Fruit fly (Drosophila melanogaster) whole organism, embryonic: Measurements from ENCODE around the gene Srr.
A peak's percentile ranks its signal among the peaks of the same experiment; 100 is the strongest.

Experiments used
- Abd-B ChIP-seq: fragments of 200-800 bp; sonication (Bioruptor generic); optimal IDR thresholded peaks from 2 replicates; lab custom pipeline; 2018; ENCODE audit warnings: missing biosample characterization, mild to moderate bottlenecking, missing genetic modification characterization, moderate library complexity
- Ada2b ChIP-seq: fragments of 200-800 bp; sonication (Bioruptor generic); IDR thresholded peaks from 2 replicates; pipeline ENCODE4 v1.3.6; 2022; ENCODE audit warnings: missing biosample characterization, missing genetic modification characterization
- CG12219 ChIP-seq: fragments of 200-800 bp; sonication (Bioruptor generic); optimal IDR thresholded peaks from 3 replicates; lab custom pipeline; 2018; ENCODE audit warnings: missing biosample characterization, mild to moderate bottlenecking, missing genetic modification characterization
- CG12299 ChIP-seq: fragments of 200-800 bp; sonication (Bioruptor generic); optimal IDR thresholded peaks from 2 replicates; lab custom pipeline; 2018; ENCODE audit warnings: missing biosample characterization, mild to moderate bottlenecking, missing genetic modification characterization
- CG1233 ChIP-seq: fragments of 200-800 bp; sonication (Bioruptor generic); optimal IDR thresholded peaks from 4 replicates; lab custom pipeline; 2018; ENCODE audit warnings: missing biosample characterization, mild to moderate bottlenecking, missing genetic modification characterization
- CG13894 ChIP-seq: fragments of 200-800 bp; sonication (Bioruptor generic); optimal IDR thresholded peaks from 3 replicates; lab custom pipeline; 2018; ENCODE audit warnings: missing biosample characterization, mild to moderate bottlenecking, missing genetic modification characterization, moderate library complexity
- CG15073 ChIP-seq: fragments of 200-800 bp; sonication (Bioruptor generic); optimal IDR thresholded peaks from 2 replicates; lab custom pipeline; 2016; ENCODE audit warnings: missing biosample characterization, missing genetic modification characterization
- CG17359 ChIP-seq: fragments of 200-800 bp; sonication (Bioruptor generic); optimal IDR thresholded peaks from 3 replicates; lab custom pipeline; 2018; ENCODE audit warnings: missing biosample characterization, mild to moderate bottlenecking, missing genetic modification characterization, moderate library complexity
- CG18764 ChIP-seq: fragments of 200-800 bp; sonication (Bioruptor generic); optimal IDR thresholded peaks from 3 replicates; lab custom pipeline; 2016; ENCODE audit warnings: missing biosample characterization, missing genetic modification characterization
- CG32767 ChIP-seq: fragments of 200-800 bp; sonication (Bioruptor generic); IDR thresholded peaks from 2 replicates; pipeline ENCODE4 v1.3.6; 2022; ENCODE audit warnings: missing biosample characterization, missing genetic modification characterization
- CG3995 ChIP-seq: fragments of 200-800 bp; sonication (Bioruptor generic); optimal IDR thresholded peaks from 3 replicates; lab custom pipeline; 2016; ENCODE audit warnings: missing biosample characterization, missing genetic modification characterization
- CG4854 ChIP-seq: fragments of 200-800 bp; sonication (Bioruptor generic); optimal IDR thresholded peaks from 2 replicates; lab custom pipeline; 2016; ENCODE audit warnings: missing biosample characterization, missing genetic modification characterization, inconsistent platforms
- CG6765 ChIP-seq: fragments of 200-800 bp; sonication (Bioruptor generic); optimal IDR thresholded peaks from 3 replicates; lab custom pipeline; 2017; ENCODE audit warnings: missing biosample characterization, mild to moderate bottlenecking, missing genetic modification characterization
- CG8089 ChIP-seq: fragments of 200-800 bp; sonication (Bioruptor generic); optimal IDR thresholded peaks from 3 replicates; lab custom pipeline; 2016; ENCODE audit warnings: missing biosample characterization, missing genetic modification characterization
- CrebB ChIP-seq: fragments of 200-800 bp; sonication (Bioruptor generic); optimal IDR thresholded peaks from 3 replicates; lab custom pipeline; 2018; ENCODE audit warnings: missing biosample characterization, mild to moderate bottlenecking, missing genetic modification characterization
- GATAe ChIP-seq: fragments of 200-800 bp; sonication (Bioruptor generic); conservative IDR thresholded peaks from 2 replicates; pipeline ENCODE4 v1.3.6; 2022; ENCODE audit warnings: missing biosample characterization, missing genetic modification characterization
- Hr78 ChIP-seq, 2 experiments: fragments of 200-800 bp in 1 of 2; fragments of >200 bp in 1 of 2; sonication (Bioruptor generic) in 1 of 2; optimal IDR thresholded peaks; 2 replicates each; lab custom pipeline; 2017 to 2019; ENCODE audit warnings: missing biosample characterization in 2 of 2, missing genetic modification characterization in 2 of 2, mild to moderate bottlenecking in 1 of 2, moderate library complexity in 1 of 2
- Lim3 ChIP-seq: fragments of 200-800 bp; sonication (Bioruptor generic); IDR thresholded peaks from 2 replicates; pipeline ENCODE4 v1.3.6; 2022; ENCODE audit warnings: missing biosample characterization, missing genetic modification characterization
- MESR4 ChIP-seq: fragments of 200-800 bp; sonication (Bioruptor generic); optimal IDR thresholded peaks from 2 replicates; lab custom pipeline; 2018; ENCODE audit warnings: missing biosample characterization, mild to moderate bottlenecking, missing genetic modification characterization, moderate library complexity
- Mad ChIP-seq: fragments of 200-800 bp; sonication (Bioruptor generic); optimal IDR thresholded peaks from 2 replicates; lab custom pipeline; 2016; ENCODE audit warnings: missing biosample characterization, missing genetic modification characterization
- Nf-YA ChIP-seq: fragments of 200-800 bp; sonication (Bioruptor generic); IDR thresholded peaks from 2 replicates; pipeline ENCODE4 v1.3.6; 2022; ENCODE audit warnings: missing biosample characterization, missing genetic modification characterization
- Ravus ChIP-seq: fragments of 200-800 bp; sonication (Bioruptor generic); IDR thresholded peaks from 2 replicates; pipeline ENCODE4 v1.3.6; 2022; ENCODE audit warnings: missing biosample characterization, missing genetic modification characterization
- Sry-δ ChIP-seq: fragments of 200-800 bp; sonication (Bioruptor generic); optimal IDR thresholded peaks from 2 replicates; lab custom pipeline; 2016; ENCODE audit warnings: missing biosample characterization, missing genetic modification characterization
- Xrp1 ChIP-seq: fragments of 200-800 bp; sonication (Bioruptor generic); IDR thresholded peaks from 2 replicates; pipeline ENCODE4 v1.3.6; 2022; ENCODE audit warnings: missing biosample characterization, missing genetic modification characterization
- abd-A ChIP-seq: fragments of 200-800 bp; sonication (Bioruptor generic); optimal IDR thresholded peaks from 3 replicates; lab custom pipeline; 2019; ENCODE audit warnings: missing biosample characterization, mild to moderate bottlenecking, missing genetic modification characterization, moderate library complexity
- bsh ChIP-seq, 2 experiments: fragments of 200-800 bp; sonication (Bioruptor generic); optimal IDR thresholded peaks; 2 replicates each; lab custom pipeline; 2017 to 2018; ENCODE audit warnings: mild to moderate bottlenecking in 2 of 2, missing biosample characterization in 2 of 2, missing genetic modification characterization in 2 of 2, moderate library complexity in 1 of 2
- cas ChIP-seq: fragments of 200-800 bp; sonication (Bioruptor generic); IDR thresholded peaks from 2 replicates; pipeline ENCODE4 v1.3.6; 2022; ENCODE audit warnings: missing biosample characterization, missing genetic modification characterization
- cg ChIP-seq: fragments of 200-800 bp; sonication (Bioruptor generic); optimal IDR thresholded peaks from 3 replicates; lab custom pipeline; 2019; ENCODE audit warnings: missing biosample characterization, mild to moderate bottlenecking, missing genetic modification characterization, moderate library complexity
- da ChIP-seq: fragments of 200-800 bp; sonication (Bioruptor generic); optimal IDR thresholded peaks from 2 replicates; lab custom pipeline; 2016; ENCODE audit warnings: missing biosample characterization, missing genetic modification characterization
- danr ChIP-seq: fragments of 200-800 bp; sonication (Bioruptor generic); IDR thresholded peaks from 2 replicates; pipeline ENCODE4 v1.3.6; 2022; ENCODE audit warnings: missing biosample characterization, missing genetic modification characterization
- dmrt11E ChIP-seq: fragments of 200-800 bp; sonication (Bioruptor generic); optimal IDR thresholded peaks from 3 replicates; lab custom pipeline; 2018; ENCODE audit warnings: missing biosample characterization, mild to moderate bottlenecking, missing genetic modification characterization, moderate library complexity
- esg ChIP-seq: fragments of 200-800 bp; sonication (Bioruptor generic); conservative IDR thresholded peaks from 2 replicates; pipeline ENCODE4 v1.3.6; 2022; ENCODE audit warnings: missing biosample characterization, missing genetic modification characterization
- eve ChIP-seq, 2 experiments: fragments of >200 bp; optimal IDR thresholded peaks; 2 replicates each; lab custom pipeline; 2017; ENCODE audit warnings: missing biosample characterization in 2 of 2, missing genetic modification characterization in 2 of 2
- gfzf ChIP-seq: fragments of 200-800 bp; sonication (Bioruptor generic); optimal IDR thresholded peaks from 2 replicates; lab custom pipeline; 2016; ENCODE audit warnings: missing biosample characterization, mild to moderate bottlenecking, missing genetic modification characterization, moderate library complexity
- grau ChIP-seq: fragments of 200-800 bp; optimal IDR thresholded peaks from 3 replicates; lab custom pipeline; 2019; ENCODE audit warnings: missing biosample characterization, mild to moderate bottlenecking, missing genetic modification characterization, moderate library complexity
- gt ChIP-seq: fragments of 200-800 bp; sonication (Bioruptor generic); IDR thresholded peaks from 2 replicates; pipeline ENCODE4 v1.3.6; 2022; ENCODE audit warnings: missing biosample characterization, missing genetic modification characterization
- jigr1 ChIP-seq: fragments of 200-800 bp; sonication (Bioruptor generic); IDR thresholded peaks from 3 replicates; pipeline ENCODE4 v1.3.6; 2022; ENCODE audit warnings: missing biosample characterization, missing genetic modification characterization
- lov ChIP-seq, 2 experiments: fragments of 200-800 bp in 1 of 2; fragments of >200 bp in 1 of 2; sonication (Bioruptor generic) in 1 of 2; IDR thresholded peaks in 1 of 2; optimal IDR thresholded peaks in 1 of 2; 2 replicates in 1 of 2; 3 replicates in 1 of 2; pipeline versions ENCODE4 v1.3.6 to Lab custom; 2017 to 2022; ENCODE audit warnings: missing biosample characterization in 1 of 2, missing genetic modification characterization in 1 of 2
- mam ChIP-seq: fragments of 200-800 bp; sonication (Bioruptor generic); optimal IDR thresholded peaks from 3 replicates; lab custom pipeline; 2016; ENCODE audit warnings: missing biosample characterization, missing genetic modification characterization
- org-1 ChIP-seq: fragments of 200-800 bp; sonication (Bioruptor generic); optimal IDR thresholded peaks from 2 replicates; lab custom pipeline; 2017; ENCODE audit warnings: missing biosample characterization, missing genetic modification characterization
- phol ChIP-seq: fragments of 200-800 bp; sonication (Bioruptor generic); optimal IDR thresholded peaks from 3 replicates; lab custom pipeline; 2018; ENCODE audit warnings: missing biosample characterization, mild to moderate bottlenecking, missing genetic modification characterization, moderate library complexity
- pnt ChIP-seq: fragments of 200-800 bp; sonication (Bioruptor generic); optimal IDR thresholded peaks from 3 replicates; lab custom pipeline; 2016; ENCODE audit warnings: missing biosample characterization, missing genetic modification characterization
- ranshi ChIP-seq: fragments of 200-800 bp; sonication (Bioruptor generic); IDR thresholded peaks from 2 replicates; pipeline ENCODE4 v1.3.6; 2022; ENCODE audit warnings: missing biosample characterization, missing genetic modification characterization
- rib ChIP-seq: fragments of 200-800 bp; sonication (Bioruptor generic); IDR thresholded peaks from 2 replicates; pipeline ENCODE4 v1.3.6; 2022; ENCODE audit warnings: missing biosample characterization, missing genetic modification characterization
- sens ChIP-seq: fragments of 200-800 bp; sonication (Bioruptor generic); peaks from one replicate; lab custom pipeline; 2016; ENCODE audit warnings: missing biosample characterization, missing genetic modification characterization
- tin ChIP-seq: fragments of 200-800 bp; sonication (Bioruptor generic); optimal IDR thresholded peaks from 3 replicates; lab custom pipeline; 2016; ENCODE audit warnings: missing biosample characterization, missing genetic modification characterization
- trh ChIP-seq: fragments of 200-800 bp; sonication (Bioruptor generic); optimal IDR thresholded peaks from 2 replicates; lab custom pipeline; 2016; ENCODE audit warnings: missing biosample characterization, missing genetic modification characterization
- twi ChIP-seq: fragments of 200-800 bp; optimal IDR thresholded peaks from 2 replicates; lab custom pipeline; 2019; ENCODE audit warnings: missing biosample characterization, mild to moderate bottlenecking, missing genetic modification characterization, moderate library complexity
- tx ChIP-seq: fragments of 200-800 bp; sonication (Bioruptor generic); optimal IDR thresholded peaks from 2 replicates; lab custom pipeline; 2016; ENCODE audit warnings: missing biosample characterization, missing genetic modification characterization
- zen ChIP-seq: fragments of 200-800 bp; sonication (Bioruptor generic); optimal IDR thresholded peaks from 3 replicates; lab custom pipeline; 2018; ENCODE audit warnings: missing biosample characterization, mild to moderate bottlenecking, missing genetic modification characterization, moderate library complexity

The Srr gene

DNA sequence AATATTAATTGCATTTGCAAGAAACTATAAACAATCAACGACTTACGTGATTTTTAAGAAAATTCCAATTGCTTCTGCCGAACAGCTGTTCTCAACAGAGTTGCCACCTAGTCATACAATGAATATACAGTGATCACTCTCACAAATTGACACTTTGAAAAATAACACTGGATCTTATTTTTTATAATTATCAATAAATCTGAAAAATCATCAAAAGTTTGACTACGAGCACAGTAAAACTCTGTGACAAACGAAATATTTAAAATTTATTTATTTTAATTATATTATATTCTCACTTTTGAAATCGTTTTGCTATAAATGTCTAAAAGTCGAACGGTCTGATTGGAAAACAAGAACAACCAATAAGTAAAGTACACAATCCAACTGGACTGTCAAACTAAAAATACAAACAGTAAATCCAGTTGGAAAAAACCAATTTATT, 34.8 kb downstream of the Srr start, which contains the start of gene CG34117 (continued):
- TF ChIP-seq Nf-YA (peak; percentile 27; the same call in 1 of the 2 replicates), CG12219 (GFP tag; lab: Kevin White, UChicago) (peak; percentile 49), phol (tag; lab: Kevin White, UChicago) (peak; percentile 75), CG3995 (GFP tag; lab: Kevin White, UChicago) (peak; percentile 60), GATAe (GFP tag; lab: Robert Waterston, UW) (no peak), CG12299 (peak; percentile 83), sens (GFP tag; lab: Kevin White, UChicago) (peak; percentile 93), Xrp1 (GFP tag; lab: Robert Waterston, UW) (peak; percentile 90), tin (GFP tag; lab: Kevin White, UChicago) (peak; percentile 79), CG13894 (tag; lab: Kevin White, UChicago) (peak; percentile 85), lov (optimal IDR thresholded peaks at IDR 0.05; lab: Kevin White, UChicago) (no peak), lov (GFP tag; IDR thresholded peaks at IDR 0.05; lab: Robert Waterston, UW) (no peak), dmrt11E (tag; lab: Kevin White, UChicago) (peak; percentile 76), abd-A (peak; percentile 24), eve (GFP tag; optimal IDR thresholded peaks at IDR 0.05; lab: Kevin White, UChicago) (no peak), CG1233 (GFP tag; lab: Kevin White, UChicago) (peak; percentile 77), MESR4 (GFP tag; lab: Kevin White, UChicago) (peak; percentile 61), CG15073 (GFP tag; lab: Kevin White, UChicago) (peak; percentile 31), Hr78 (GFP tag; optimal IDR thresholded peaks at IDR 0.05; lab: Kevin White, UChicago) (peak in 1 of 2 experiments; percentile 17), CG17359 (peak; percentile 86), ranshi (GFP tag; lab: Robert Waterston, UW) (peak; percentile 87), CrebB (peak; percentile 65), CG8089 (GFP tag; lab: Kevin White, UChicago) (peak; percentile 34), Ravus (GFP tag; lab: Robert Waterston, UW) (peak; percentile 31), da (GFP tag; lab: Kevin White, UChicago) (no peak), org-1 (peak; percentile 25), esg (GFP tag; lab: Robert Waterston, UW) (peak; percentile 72), tx (peak; percentile 14), bsh (GFP tag; optimal IDR thresholded peaks at IDR 0.05; lab: Kevin White, UChicago) (peak in 1 of 2 experiments; percentile 73), cg (GFP tag; lab: Kevin White, UChicago) (no peak), CG18764 (peak; percentile 67), gt (GFP tag; lab: Robert Waterston, UW) (peak; percentile 51), Lim3 (GFP tag; lab: Robert Waterston, UW) (no peak), danr (GFP tag; lab: Robert Waterston, UW) (0 out of 2 replicates have a peak, but pooled peaks have one; percentile 31), trh (GFP tag; lab: Kevin White, UChicago) (peak; percentile 67), Mad (peak; percentile 55), Sry-δ (GFP tag; lab: Kevin White, UChicago) (peak; percentile 18), pnt (GFP tag; lab: Kevin White, UChicago) (peak; percentile 49), zen (tag; lab: Kevin White, UChicago) (peak; percentile 82), twi (peak; percentile 63), rib (GFP tag; lab: Robert Waterston, UW) (0 out of 2 replicates have a peak, but pooled peaks have one; percentile 52), CG32767 (peak; percentile 67; the same call in 1 of the 2 replicates), Ada2b (GFP tag; lab: Robert Waterston, UW) (peak; percentile 86), grau (tag; lab: Kevin White, UChicago) (peak; percentile 100), cas (GFP tag; lab: Robert Waterston, UW) (0 out of 2 replicates have a peak, but pooled peaks have one; percentile 18), CG4854 (GFP tag; lab: Kevin White, UChicago) (peak; percentile 42), mam (peak; percentile 76), jigr1 (GFP tag; lab: Robert Waterston, UW) (no peak), Abd-B (GFP tag; lab: Kevin White, UChicago) (peak; percentile 64), gfzf (peak; percentile 2), CG6765 (GFP tag; lab: Kevin White, UChicago) (peak; percentile 53)
